Worm (Caenorhabditis elegans) whole organism, late embryonic: ENCODE results near the gene T08G5.2.

Experiments
- C08G9.2 ChIP-seq: sonication (generic microtip); optimal IDR thresholded peaks from 2 replicates; lab custom pipeline; 2016; ENCODE audit warnings: mild to moderate bottlenecking, missing genetic modification characterization, moderate library complexity, missing compliant biosample characterization
- C38D4.7 ChIP-seq: fragments of 200-800 bp; sonication (Bioruptor generic); optimal IDR thresholded peaks from 2 replicates; lab custom pipeline; 2018; ENCODE audit warnings: mild to moderate bottlenecking, missing genetic modification characterization, moderate library complexity, missing compliant biosample characterization
- K09A11.1 ChIP-seq: sonication (generic microtip); optimal IDR thresholded peaks from 2 replicates; lab custom pipeline; 2017; ENCODE audit warnings: antibody characterized with exemption, mild to moderate bottlenecking, missing genetic modification characterization, missing compliant biosample characterization; ENCODE audit not compliant: insufficient read depth
- ama-1 ChIP-seq: fragments of 150-350 bp; optimal IDR thresholded peaks from 2 replicates; lab custom pipeline; 2014
- ceh-14 ChIP-seq: sonication (generic microtip); optimal IDR thresholded peaks from 2 replicates; lab custom pipeline; 2016; ENCODE audit warnings: missing genotype, missing genetic modification characterization, missing compliant biosample characterization
- ceh-18 ChIP-seq: sonication (generic microtip); optimal IDR thresholded peaks from 2 replicates; lab custom pipeline; 2016; ENCODE audit warnings: missing genetic modification characterization, missing compliant biosample characterization
- ceh-2 ChIP-seq: sonication (generic microtip); optimal IDR thresholded peaks from 2 replicates; lab custom pipeline; 2016; ENCODE audit warnings: missing genotype, missing genetic modification characterization, missing compliant biosample characterization
- ceh-22 ChIP-seq: sonication (generic microtip); optimal IDR thresholded peaks from 2 replicates; lab custom pipeline; 2017; ENCODE audit warnings: missing biosample characterization, missing genetic modification characterization
- ceh-30 ChIP-seq: fragments of 150-350 bp; optimal IDR thresholded peaks from 2 replicates; lab custom pipeline; 2014; ENCODE audit warnings: missing biosample characterization, missing genetic modification characterization
- ceh-31 ChIP-seq: sonication (generic microtip); optimal IDR thresholded peaks from 2 replicates; lab custom pipeline; 2016; ENCODE audit warnings: missing genetic modification characterization, missing compliant biosample characterization
- che-1 ChIP-seq: sonication (generic microtip); optimal IDR thresholded peaks from 2 replicates; lab custom pipeline; 2016; ENCODE audit warnings: mild to moderate bottlenecking, missing genetic modification characterization, missing compliant biosample characterization
- dve-1 ChIP-seq: sonication (generic microtip); optimal IDR thresholded peaks from 2 replicates; lab custom pipeline; 2017; ENCODE audit warnings: antibody characterized with exemption, mild to moderate bottlenecking, missing genetic modification characterization, missing compliant biosample characterization
- elt-2 ChIP-seq: sonication (generic microtip); optimal IDR thresholded peaks from 2 replicates; lab custom pipeline; 2016; ENCODE audit warnings: missing genetic modification reagents, missing genetic modification characterization, missing compliant biosample characterization
- ets-4 ChIP-seq: sonication (generic microtip); optimal IDR thresholded peaks from 2 replicates; lab custom pipeline; 2016; ENCODE audit warnings: missing genetic modification characterization, missing compliant biosample characterization
- fax-1 ChIP-seq: sonication (generic microtip); optimal IDR thresholded peaks from 2 replicates; lab custom pipeline; 2016; ENCODE audit warnings: missing genotype, missing genetic modification characterization, missing compliant biosample characterization
- fkh-10 ChIP-seq: fragments of 150-350 bp; optimal IDR thresholded peaks from 2 replicates; lab custom pipeline; 2014; ENCODE audit warnings: missing biosample characterization, missing genetic modification reagents, missing genetic modification characterization
- fkh-6 ChIP-seq: sonication (generic microtip); optimal IDR thresholded peaks from 2 replicates; lab custom pipeline; 2016; ENCODE audit warnings: missing genetic modification characterization, missing compliant biosample characterization
- hlh-13 ChIP-seq: fragments of 200-800 bp; sonication (Bioruptor generic); optimal IDR thresholded peaks from 2 replicates; lab custom pipeline; 2018; ENCODE audit warnings: mild to moderate bottlenecking, missing genetic modification characterization, missing compliant biosample characterization
- lim-6 ChIP-seq: sonication (generic microtip); optimal IDR thresholded peaks from 2 replicates; lab custom pipeline; 2016; ENCODE audit warnings: missing genetic modification characterization, missing compliant biosample characterization
- lin-11 ChIP-seq: fragments of 200-800 bp; sonication (Bioruptor generic); optimal IDR thresholded peaks from 2 replicates; lab custom pipeline; 2018; ENCODE audit warnings: mild to moderate bottlenecking, missing genetic modification characterization, missing compliant biosample characterization
- madf-2 ChIP-seq: sonication (generic microtip); optimal IDR thresholded peaks from 2 replicates; lab custom pipeline; 2017; ENCODE audit warnings: missing genetic modification characterization, missing compliant biosample characterization
- mec-3 ChIP-seq: sonication (generic microtip); optimal IDR thresholded peaks from 2 replicates; lab custom pipeline; 2016; ENCODE audit warnings: borderline replicate concordance, missing genetic modification characterization, missing compliant biosample characterization
- nfya-1 ChIP-seq: sonication (generic microtip); optimal IDR thresholded peaks from 2 replicates; lab custom pipeline; 2017; ENCODE audit warnings: missing genetic modification characterization, mild to moderate bottlenecking, missing compliant biosample characterization, antibody characterized with exemption, moderate library complexity
- nhr-232 ChIP-seq: sonication (generic microtip); optimal IDR thresholded peaks from 2 replicates; lab custom pipeline; 2016; ENCODE audit warnings: missing genetic modification characterization, missing compliant biosample characterization
- npax-4 ChIP-seq: sonication (generic microtip); optimal IDR thresholded peaks from 2 replicates; lab custom pipeline; 2016; ENCODE audit warnings: missing genetic modification characterization, missing compliant biosample characterization
- pag-3 ChIP-seq: sonication (generic microtip); optimal IDR thresholded peaks from 2 replicates; lab custom pipeline; 2016; ENCODE audit warnings: missing compliant biosample characterization, missing genetic modification characterization, borderline replicate concordance
- pqm-1 ChIP-seq: sonication (generic microtip); optimal IDR thresholded peaks from 2 replicates; lab custom pipeline; 2016; ENCODE audit warnings: missing genetic modification characterization, missing compliant biosample characterization
- pros-1 ChIP-seq: fragments of 150-350 bp; optimal IDR thresholded peaks from 2 replicates; lab custom pipeline; 2014; ENCODE audit warnings: missing biosample characterization, missing genetic modification reagents, missing genetic modification characterization
- rnt-1 ChIP-seq: sonication (generic microtip); optimal IDR thresholded peaks from 2 replicates; lab custom pipeline; 2016; ENCODE audit warnings: missing genetic modification characterization, missing compliant biosample characterization
- sox-4 ChIP-seq: sonication (generic microtip); optimal IDR thresholded peaks from 2 replicates; lab custom pipeline; 2017; ENCODE audit warnings: mild to moderate bottlenecking, missing genetic modification characterization, inconsistent platforms, missing compliant biosample characterization
- tbx-7 ChIP-seq: sonication (generic microtip); optimal IDR thresholded peaks from 2 replicates; lab custom pipeline; 2016; ENCODE audit warnings: missing genotype, missing genetic modification characterization, missing compliant biosample characterization
- unc-42 ChIP-seq: sonication (generic microtip); optimal IDR thresholded peaks from 2 replicates; lab custom pipeline; 2016; ENCODE audit warnings: missing genotype, missing genetic modification characterization, missing compliant biosample characterization
- unc-86 ChIP-seq: sonication (generic microtip); optimal IDR thresholded peaks from 2 replicates; lab custom pipeline; 2016; ENCODE audit warnings: missing genetic modification characterization, missing compliant biosample characterization
- ztf-16 ChIP-seq: sonication (generic microtip); optimal IDR thresholded peaks from 2 replicates; lab custom pipeline; 2017; ENCODE audit warnings: missing genetic modification characterization, missing compliant biosample characterization

T08G5.2 gene

DNA sequence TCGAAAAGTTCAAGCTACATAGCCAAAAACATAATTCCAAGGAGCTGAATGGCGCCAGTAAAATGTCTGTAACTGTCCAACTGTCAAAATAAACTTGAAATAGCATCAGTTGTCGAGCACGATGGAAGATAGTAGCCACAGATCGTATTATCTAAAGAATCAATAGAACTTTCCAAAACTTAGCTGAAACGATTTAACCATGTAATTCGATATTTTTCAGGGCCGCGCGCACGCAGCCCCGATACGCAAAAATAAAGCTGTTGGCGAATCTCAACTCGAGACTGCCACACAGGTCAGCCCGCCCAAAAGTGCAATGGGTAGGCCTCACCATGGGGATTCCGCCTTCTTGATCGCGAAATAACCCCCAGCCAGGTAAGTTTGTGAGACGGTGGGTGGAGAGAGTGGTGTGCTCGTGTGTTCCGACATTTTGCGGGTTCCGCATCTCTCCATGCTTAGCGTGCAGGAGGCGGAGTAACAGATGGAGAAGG lies 2.2 kb upstream of the T08G5.2 start:
- TF ChIP-seq ceh-14 (no peak), ama-1 (lab: Kevin White, UChicago) (peak; percentile 76)

DNA sequence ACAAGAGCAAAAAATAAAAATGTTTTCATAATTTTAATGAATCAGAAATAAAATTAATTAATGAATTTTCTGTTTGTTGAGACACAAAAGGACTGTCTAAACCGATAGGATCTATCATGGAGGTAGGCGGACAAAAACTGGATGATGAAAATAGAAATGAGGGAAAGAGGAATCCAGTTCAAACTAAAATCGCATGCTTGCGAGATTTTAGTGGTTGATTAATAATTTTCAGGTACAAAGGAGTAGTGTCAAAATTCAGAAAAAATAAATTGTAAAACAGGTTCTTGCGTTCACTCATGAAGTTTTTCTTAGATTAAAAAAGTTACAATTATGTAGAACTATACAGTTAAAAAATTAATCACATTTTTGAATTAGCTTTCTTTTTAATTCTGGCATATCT lies 1.3 kb upstream of the T08G5.2 start, which contains the start of gene T08G5.3:
T08G5.3 (minus strand) TSS at position 101 of the 400 bp plus-strand sequence.
- no peak for TF ChIP-seq lin-11 (tag; lab: Kevin White, UChicago)
- no peak for TF ChIP-seq ceh-18 (tag; lab: Kevin White, UChicago)
- TF ChIP-seq C38D4.7 (GFP tag; lab: Kevin White, UChicago) = no peak
- TF ChIP-seq ets-4 (tag; lab: Kevin White, UChicago) = no peak
- no peak for TF ChIP-seq ceh-30
- TF ChIP-seq tbx-7 (tag; lab: Kevin White, UChicago) = no peak
- TF ChIP-seq C08G9.2 (tag; lab: Kevin White, UChicago) = no peak
- TF ChIP-seq dve-1 (tag; lab: Kevin White, UChicago) = no peak
- TF ChIP-seq ceh-31 (tag; lab: Kevin White, UChicago) = no peak
- TF ChIP-seq che-1 = no peak
- TF ChIP-seq nhr-232 (tag; lab: Kevin White, UChicago) = no peak
- TF ChIP-seq pros-1 (tag; lab: Kevin White, UChicago) = no peak
- no peak for TF ChIP-seq mec-3
- TF ChIP-seq pag-3 (tag; lab: Kevin White, UChicago) = no peak
- no peak for TF ChIP-seq ceh-14

DNA sequence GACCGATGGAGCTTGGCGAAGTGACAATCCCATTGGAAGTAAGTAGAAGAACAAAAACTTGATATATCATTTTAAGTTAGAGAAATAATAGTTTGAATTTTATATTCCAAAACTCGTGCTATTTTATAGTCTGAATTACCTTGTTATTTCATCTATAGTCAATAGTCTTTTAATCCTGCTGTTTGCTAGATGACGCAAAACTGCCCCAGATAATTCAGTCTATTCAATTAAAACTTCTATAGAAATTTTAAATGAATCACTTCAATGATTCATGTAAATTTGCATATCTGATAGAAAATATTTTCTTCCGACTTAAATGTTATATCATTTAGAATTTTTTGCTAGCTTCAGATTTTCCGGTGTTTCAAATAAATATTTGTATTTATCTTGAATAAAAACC lies 3.0 kb downstream of the T08G5.2 start, which contains the start of gene T08G5.15:
T08G5.15 (minus strand) TSS at position 101 of the 400 bp plus-strand sequence.
- no peak for TF ChIP-seq madf-2 (tag; lab: Kevin White, UChicago)
- no peak for TF ChIP-seq fkh-6 (tag; lab: Kevin White, UChicago)
- TF ChIP-seq unc-42 (tag; lab: Kevin White, UChicago) = no peak
- no peak for TF ChIP-seq hlh-13 (GFP tag; lab: Kevin White, UChicago)
- TF ChIP-seq rnt-1 (tag; lab: Kevin White, UChicago) = no peak
- TF ChIP-seq ztf-16 = no peak
- no peak for TF ChIP-seq ceh-22 (tag; lab: Kevin White, UChicago)
- no peak for TF ChIP-seq ceh-2 (tag; lab: Kevin White, UChicago)
- no peak for TF ChIP-seq ceh-18 (tag; lab: Kevin White, UChicago)
- TF ChIP-seq fax-1 (tag; lab: Kevin White, UChicago) = no peak
- TF ChIP-seq unc-86 (tag; lab: Kevin White, UChicago) = no peak
- TF ChIP-seq nhr-232 (tag; lab: Kevin White, UChicago) = no peak
- TF ChIP-seq lim-6 (tag; lab: Kevin White, UChicago) = no peak
- TF ChIP-seq fkh-10 (GFP tag; lab: Kevin White, UChicago) = no peak
- no peak for TF ChIP-seq ceh-30
- no peak for TF ChIP-seq sox-4 (tag; lab: Kevin White, UChicago)
- no peak for TF ChIP-seq npax-4
- TF ChIP-seq, all 69 proteins: peak for 0

ce11 chrV:14018640-14019039 lies 7.5 kb downstream of the T08G5.2 start, which contains the start of the genes mtl-2 and T08G5.1:
Gene mtl-2 (minus strand): TSS chrV:14018673.
Gene T08G5.1 (plus strand): TSS chrV:14018766.
- TF ChIP-seq nfya-1 (no peak), fkh-10 (GFP tag; lab: Kevin White, UChicago) (no peak), elt-2 (tag; lab: Kevin White, UChicago) (peak; percentile 49), ceh-31 (tag; lab: Kevin White, UChicago) (no peak), fkh-6 (tag; lab: Kevin White, UChicago) (no peak), K09A11.1 (tag; lab: Kevin White, UChicago) (no peak)

DNA sequence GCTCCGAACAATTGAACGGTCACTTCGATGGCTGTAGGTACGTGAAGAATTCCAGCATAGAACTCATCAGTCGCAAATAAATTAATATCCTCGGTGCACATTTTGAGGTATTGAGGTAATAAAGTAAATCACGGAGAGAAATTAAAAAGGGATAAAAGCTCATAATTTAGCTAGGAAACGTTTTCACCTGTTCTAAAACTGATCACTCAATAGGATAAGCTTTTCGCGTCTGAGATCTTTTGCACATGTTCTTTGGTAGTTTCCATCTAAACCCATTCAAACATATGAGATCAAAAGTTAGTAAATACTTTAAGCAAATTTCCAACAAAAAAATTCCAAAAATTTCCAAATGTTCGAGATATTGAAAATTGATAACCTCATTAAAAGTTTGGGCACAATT lies 8.6 kb downstream of the T08G5.2 start, which contains the start of gene srh-308:
srh-308 (minus strand) TSS at position 101 of the 400 bp plus-strand sequence.
- TF ChIP-seq pqm-1 = no peak
- TF ChIP-seq madf-2 (tag; lab: Kevin White, UChicago) = no peak
